Fruit fly (Drosophila melanogaster): Measurements from ENCODE around the gene Rpt2.

The Rpt2 gene

DNA sequence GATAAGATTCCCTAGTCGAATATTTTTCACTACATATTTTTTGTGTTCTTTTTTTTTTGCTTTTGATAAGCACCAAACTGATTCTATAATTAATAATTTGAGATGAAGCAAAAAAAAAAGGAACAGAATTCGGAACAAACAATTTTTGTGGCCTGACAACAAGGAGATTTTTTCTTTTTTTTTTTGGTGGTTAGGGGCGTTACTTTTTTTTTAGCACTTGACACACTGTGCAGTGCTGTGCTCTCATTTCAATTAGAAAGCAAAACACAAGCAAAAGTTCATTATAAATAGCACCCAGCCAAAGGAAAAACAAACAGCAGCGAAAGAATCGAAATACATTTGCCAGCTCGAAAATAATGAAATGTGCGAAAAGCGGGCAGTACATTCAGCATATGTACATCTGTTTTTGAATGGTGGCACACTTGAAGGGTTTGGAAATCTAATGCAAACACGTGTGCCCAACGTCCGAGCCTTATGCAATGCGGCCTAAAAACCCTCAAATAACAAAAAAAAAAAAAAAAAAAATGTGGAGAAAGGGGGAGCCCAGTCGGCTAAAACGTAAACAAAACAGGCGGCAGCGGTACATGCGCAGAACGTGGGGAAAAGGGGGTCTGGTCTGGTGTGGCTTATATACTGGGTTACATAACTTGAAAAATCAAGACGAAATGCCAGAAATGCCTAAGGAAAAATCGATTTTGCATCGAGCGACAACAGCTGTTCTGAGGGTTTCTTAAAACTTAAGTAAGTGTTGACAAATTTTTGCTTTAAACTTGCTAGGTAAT, 10.5 kb upstream of the Rpt2 start (continued):
- TF ChIP-seq HLH3B (GFP tag; IDR thresholded peaks at IDR 0.05) (peak; percentile 62), grau (tag; optimal IDR thresholded peaks at IDR 0.05) (peak; percentile 15), vfl (GFP tag; optimal IDR thresholded peaks at IDR 0.05) (peak; percentile 2), CG12391 (tag; optimal IDR thresholded peaks at IDR 0.05) (peak; percentile 9), esg (GFP tag; conservative IDR thresholded peaks at IDR 0.05) (peak; percentile 38), onecut (GFP tag; IDR thresholded peaks at IDR 0.05) (peak; percentile 90), CG16863 (GFP tag; optimal IDR thresholded peaks at IDR 0.05) (peak; percentile 40), dysf (GFP tag; IDR thresholded peaks at IDR 0.05) (peak; percentile 48; the same call in 1 of the 3 replicates), Pdp1 (GFP tag; optimal IDR thresholded peaks at IDR 0.05) (peak; percentile 37 to 96), CG17802 (tag; optimal IDR thresholded peaks at IDR 0.05) (no peak), CG34422 (GFP tag; IDR thresholded peaks at IDR 0.05) (peak; percentile 27; the same call in 1 of the 3 replicates), mam (GFP tag; optimal IDR thresholded peaks at IDR 0.05) (peak; percentile 48), CG11085 (GFP tag; IDR thresholded peaks at IDR 0.05) (no peak), Ets97D (GFP tag; optimal IDR thresholded peaks at IDR 0.05) (no peak), CG17612 (GFP tag; IDR thresholded peaks at IDR 0.05) (no peak), Bdp1 (GFP tag; optimal IDR thresholded peaks at IDR 0.05) (no peak), CG1233 (GFP tag; optimal IDR thresholded peaks at IDR 0.05) (no peak), nom (GFP tag; optimal IDR thresholded peaks at IDR 0.05) (no peak), Ravus (GFP tag; IDR thresholded peaks at IDR 0.05) (no peak), CG42726 (GFP tag; IDR thresholded peaks at IDR 0.05; ENCODE audit: partially characterized antibody) (no peak), E2f2 (GFP tag; IDR thresholded peaks at IDR 0.05) (peak; percentile 18; the same call in 1 of the 2 replicates), CG3163 (GFP tag; optimal IDR thresholded peaks at IDR 0.05) (no peak), nmo (GFP tag; optimal IDR thresholded peaks at IDR 0.05) (peak; percentile 20), CG17568 (GFP tag; optimal IDR thresholded peaks at IDR 0.05) (no peak), ase (GFP tag; IDR thresholded peaks at IDR 0.05) (no peak), CoRest (tag; optimal IDR thresholded peaks at IDR 0.05) (peak; percentile 31), CG2889 (GFP tag; IDR thresholded peaks at IDR 0.05) (no peak; the same call in 2 of the 3 replicates), CG15601 (tag; optimal IDR thresholded peaks at IDR 0.05) (no peak), CG9876 (GFP tag; optimal IDR thresholded peaks at IDR 0.05) (no peak), Gug (GFP tag; IDR thresholded peaks at IDR 0.05) (peak; percentile 49; the same call in 2 of the 4 replicates), HLH54F (GFP tag; optimal IDR thresholded peaks at IDR 0.05) (no peak), CG1602 (GFP tag; optimal IDR thresholded peaks at IDR 0.05) (peak; percentile 25), zf30C (GFP tag; optimal IDR thresholded peaks at IDR 0.05) (no peak), CG4854 (GFP tag; optimal IDR thresholded peaks at IDR 0.05) (no peak), PHDP (tag; optimal IDR thresholded peaks at IDR 0.05) (peak; percentile 48), CG6813 (GFP tag; optimal IDR thresholded peaks at IDR 0.05) (no peak), CG34376 (GFP tag; optimal IDR thresholded peaks at IDR 0.05) (no peak), gt (GFP tag; IDR thresholded peaks at IDR 0.05) (no peak), CG8944 (GFP tag; optimal IDR thresholded peaks at IDR 0.05) (peak; percentile 4), CG10654 (GFP tag; optimal IDR thresholded peaks at IDR 0.05) (no peak), salm (tag; optimal IDR thresholded peaks at IDR 0.05) (no peak), slp2 (GFP tag; optimal IDR thresholded peaks at IDR 0.05) (peak; percentile 5), CG18262 (tag; optimal IDR thresholded peaks at IDR 0.05) (peak; percentile 19), cato (GFP tag; optimal IDR thresholded peaks at IDR 0.05; ENCODE audit: borderline replicate concordance) (no peak), sim (GFP tag; IDR thresholded peaks at IDR 0.05) (no peak), CG9437 (GFP tag; optimal IDR thresholded peaks at IDR 0.05) (peak; percentile 17), CG14441 (GFP tag; IDR thresholded peaks at IDR 0.05) (peak; percentile 60; the same call in 1 of the 2 replicates), CG12299 (tag; optimal IDR thresholded peaks at IDR 0.05) (no peak), amos (GFP tag; IDR thresholded peaks at IDR 0.05; ENCODE audit: partially characterized antibody) (no peak)

Data from whole organism, embryonic.